Worm (Caenorhabditis elegans): ENCODE measurements around the gene F52E1.5.

Gene F52E1.5

DNA sequence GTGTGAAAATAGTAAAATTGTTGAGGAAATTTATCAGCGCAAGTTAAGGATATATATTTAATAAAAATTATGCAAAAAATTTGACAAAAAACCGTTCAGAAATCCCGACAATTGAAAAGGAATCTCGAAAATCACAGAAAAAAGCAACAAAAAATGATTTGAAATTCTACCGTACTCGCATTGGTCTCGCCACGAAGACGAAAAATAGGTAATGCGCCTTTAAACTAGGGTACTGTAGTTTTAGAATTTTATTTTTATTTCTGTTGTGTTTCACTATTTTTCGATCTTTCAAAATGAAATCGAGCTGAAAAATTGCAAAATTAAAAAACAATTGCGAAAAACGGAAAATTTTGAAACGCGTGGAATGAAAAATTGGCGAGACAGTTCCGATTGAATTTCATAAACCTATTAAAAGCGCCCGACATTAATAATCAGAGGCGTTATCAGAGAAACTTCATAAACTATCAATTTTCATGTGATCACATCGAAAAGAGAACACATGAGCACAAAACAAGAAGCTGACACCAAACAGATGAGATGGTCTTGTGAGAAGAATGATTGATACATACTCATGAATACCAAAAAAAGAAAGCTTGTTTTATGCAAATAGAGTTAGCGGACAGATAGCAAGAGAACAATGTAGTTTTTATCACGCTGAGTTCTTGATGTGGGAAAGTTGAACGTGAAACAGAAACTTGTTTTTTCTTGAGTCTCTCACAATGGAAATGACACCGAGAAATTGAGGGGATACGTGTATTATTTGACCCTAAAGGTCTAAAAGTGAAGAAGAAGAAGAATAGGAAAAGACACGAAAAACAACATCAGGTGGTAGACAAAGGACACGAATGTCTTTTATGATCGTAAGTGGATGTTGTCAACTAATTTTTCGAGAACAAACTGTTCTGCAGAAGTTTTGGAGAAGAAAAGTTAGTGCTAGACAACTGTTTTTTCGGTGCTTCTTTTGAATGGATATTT is 45.8 kb downstream of the F52E1.5 start (continued):
- TF ChIP-seq hlh-11 (tag; optimal IDR thresholded peaks at IDR 0.05): peak; percentile 93
- peak; percentile 78 for TF ChIP-seq nhr-28 (tag; optimal IDR thresholded peaks at IDR 0.05)
- TF ChIP-seq unc-62 (GFP tag; optimal IDR thresholded peaks at IDR 0.05 in 1 of 2): peak in 1 of 2 experiments; percentile 76
- TF ChIP-seq unc-62 (tag; optimal IDR thresholded peaks at IDR 0.05): no peak
- TF ChIP-seq F49E8.2 (tag; optimal IDR thresholded peaks at IDR 0.05; ENCODE audit: borderline replicate concordance): peak; percentile 12
- TF ChIP-seq daf-16 (GFP tag; optimal IDR thresholded peaks at IDR 0.05): no peak
- TF ChIP-seq daf-16 (tag; optimal IDR thresholded peaks at IDR 0.05): peak; percentile 76
- TF ChIP-seq pha-4 (GFP tag; IDR thresholded peaks at IDR 0.05): 0 out of 2 replicates have a peak, but pooled peaks have one; percentile 13
- no peak for TF ChIP-seq pha-4 (tag; optimal IDR thresholded peaks at IDR 0.05)
- peak; percentile 19 for TF ChIP-seq mes-2 (tag; optimal IDR thresholded peaks at IDR 0.05; ENCODE audit: poor library complexity, severe bottlenecking)
- TF ChIP-seq nhr-6 (tag; optimal IDR thresholded peaks at IDR 0.05): no peak
- peak; percentile 87 for TF ChIP-seq dve-1 (tag; optimal IDR thresholded peaks at IDR 0.05; ENCODE audit: insufficient read depth)
- peak in 1 of 2 experiments; percentile 44 for TF ChIP-seq mdl-1 (tag; optimal IDR thresholded peaks at IDR 0.05)
- TF ChIP-seq skn-1 (tag; optimal IDR thresholded peaks at IDR 0.05): no peak
- peak; percentile 46 for TF ChIP-seq nhr-48 (tag; optimal IDR thresholded peaks at IDR 0.05)

DNA sequence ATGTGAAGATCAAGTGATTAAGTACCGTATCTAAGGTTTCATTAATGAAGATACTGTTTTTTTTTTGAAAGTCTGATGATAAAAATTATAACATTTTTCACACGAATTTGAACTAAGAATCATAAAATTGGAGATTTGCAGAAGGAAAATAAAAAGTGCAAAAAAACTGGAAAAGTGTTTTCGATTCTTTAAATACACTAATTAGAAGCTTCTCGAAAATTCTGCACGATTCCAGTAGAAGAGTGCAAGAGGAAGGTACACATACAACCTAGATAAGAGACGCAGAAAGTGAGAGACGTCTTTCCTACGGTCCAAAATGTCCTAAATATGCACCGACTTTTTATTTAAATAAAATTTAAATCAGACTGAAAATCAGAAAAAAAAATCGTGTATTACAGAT is 46.9 kb downstream of the F52E1.5 start:
- TF ChIP-seq aha-1 (tag) (peak; percentile 68), ceh-62 (tag; optimal IDR thresholded peaks at IDR 0.05) (no peak), lin-29 (GFP tag; IDR thresholded peaks at IDR 0.05) (no peak), daf-16 (GFP tag; optimal IDR thresholded peaks at IDR 0.05) (no peak), daf-16 (tag; optimal IDR thresholded peaks at IDR 0.05) (peak; percentile 18), lin-38 (GFP tag; IDR thresholded peaks at IDR 0.05) (0 out of 2 replicates have a peak, but pooled peaks have one; percentile 17), dve-1 (tag; optimal IDR thresholded peaks at IDR 0.05; ENCODE audit: insufficient read depth) (peak; percentile 6), nhr-48 (tag; optimal IDR thresholded peaks at IDR 0.05) (peak; percentile 14), mxl-3 (GFP tag; optimal IDR thresholded peaks at IDR 0.05) (no peak), lsy-2 (tag; optimal IDR thresholded peaks at IDR 0.05) (peak in 1 of 2 experiments; percentile 23)

DNA sequence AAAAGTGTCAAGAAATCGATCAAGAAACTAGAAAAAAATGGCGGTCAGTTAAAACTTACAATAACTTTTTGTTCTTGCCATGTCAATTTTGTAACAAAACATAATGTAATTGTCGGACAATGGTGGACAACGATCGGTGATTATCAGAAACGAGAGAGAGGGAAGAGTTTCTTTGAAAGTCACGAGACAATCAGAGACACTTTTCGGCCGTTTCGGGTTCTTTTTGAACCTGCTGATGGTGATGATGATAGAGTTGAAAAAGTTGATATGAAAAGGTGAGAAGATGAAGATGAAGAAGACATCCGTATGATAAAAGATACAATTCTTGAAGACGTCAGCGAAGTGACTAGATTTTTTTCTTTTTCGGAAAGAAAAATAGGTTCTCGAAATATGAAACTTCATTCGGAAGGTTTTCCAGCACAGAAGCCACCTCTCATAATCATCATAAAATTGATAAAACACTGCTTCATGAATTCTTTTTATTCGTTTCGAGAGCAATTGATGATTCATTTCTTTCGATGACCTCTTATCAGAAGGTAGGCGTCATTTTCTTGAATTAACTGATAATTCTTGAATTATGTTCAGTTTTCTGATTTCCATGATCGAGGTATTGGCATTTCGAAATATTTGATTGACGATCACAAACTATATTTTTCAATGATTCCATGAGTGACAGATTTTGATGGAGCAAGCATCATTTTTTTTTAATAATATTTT is 47.6 kb downstream of the F52E1.5 start:
- TF ChIP-seq lin-15B (tag; optimal IDR thresholded peaks at IDR 0.05) (no peak), hlh-30 (tag; optimal IDR thresholded peaks at IDR 0.05; ENCODE audit: insufficient read depth) (peak; percentile 67), unc-62 (GFP tag; optimal IDR thresholded peaks at IDR 0.05 in 1 of 2) (peak in 1 of 2 experiments; percentile 75), unc-62 (tag; optimal IDR thresholded peaks at IDR 0.05) (no peak), cey-2 (tag; optimal IDR thresholded peaks at IDR 0.05; ENCODE audit: borderline replicate concordance, insufficient read depth) (peak; percentile 29), daf-16 (GFP tag; optimal IDR thresholded peaks at IDR 0.05) (no peak), daf-16 (tag; optimal IDR thresholded peaks at IDR 0.05) (peak; percentile 4), jun-1 (tag; optimal IDR thresholded peaks at IDR 0.05) (no peak), hlh-11 (tag; optimal IDR thresholded peaks at IDR 0.05) (peak; percentile 41), tra-1 (GFP tag; IDR thresholded peaks at IDR 0.05) (0 out of 2 replicates have a peak, but pooled peaks have one; percentile 8), nhr-41 (GFP tag; IDR thresholded peaks at IDR 0.05) (peak; percentile 40; the same call in 1 of the 2 replicates), dmd-6 (GFP tag; IDR thresholded peaks at IDR 0.05) (peak; percentile 79)

DNA sequence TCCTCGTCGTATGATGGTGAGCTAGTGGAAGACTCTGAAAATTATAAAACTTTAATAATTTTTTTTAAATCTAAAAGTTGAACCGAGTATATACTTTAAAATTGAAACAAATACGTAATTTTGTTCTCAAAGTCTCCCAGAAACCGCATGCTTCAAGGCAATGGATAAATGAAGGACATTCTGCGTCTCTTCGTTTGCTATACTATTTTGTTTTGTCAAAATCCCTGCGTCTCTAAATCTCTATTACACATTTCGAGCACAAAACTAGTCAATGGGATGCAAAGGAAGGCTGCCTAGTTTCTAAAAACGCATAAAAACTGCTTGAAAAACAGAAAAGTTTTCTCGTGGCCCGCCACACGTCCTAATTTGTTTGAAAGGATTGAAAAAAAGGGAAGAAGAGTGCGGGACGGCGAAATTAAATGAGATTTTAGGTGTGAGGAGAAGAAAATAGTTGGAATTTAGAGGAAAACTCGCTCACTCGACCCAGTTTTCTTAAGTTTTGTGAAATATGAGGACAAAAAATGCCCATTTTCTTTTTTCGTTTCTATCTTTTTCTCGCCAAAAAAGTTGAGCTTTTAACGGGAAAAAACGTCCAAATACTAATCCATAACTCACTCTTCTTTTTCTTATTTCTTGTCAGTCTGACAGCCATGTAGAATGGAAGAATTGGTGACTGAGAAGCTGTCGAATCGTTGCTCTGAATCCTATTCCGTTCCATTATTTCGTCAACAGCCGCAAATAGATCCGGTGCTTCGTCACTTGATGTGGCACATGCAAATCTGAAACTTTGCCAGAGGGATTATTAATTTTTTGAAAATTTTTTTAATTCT is 49.5 kb downstream of the F52E1.5 start:
- TF ChIP-seq hlh-30 (tag; optimal IDR thresholded peaks at IDR 0.05; ENCODE audit: insufficient read depth) (peak; percentile 38), snpc-4 (tag; optimal IDR thresholded peaks at IDR 0.05) (no peak), nhr-10 (tag; optimal IDR thresholded peaks at IDR 0.05) (no peak), vab-7 (GFP tag; IDR thresholded peaks at IDR 0.05) (no peak), ceh-32 (tag; optimal IDR thresholded peaks at IDR 0.05; ENCODE audit: poor library complexity) (no peak), F49E8.2 (tag; optimal IDR thresholded peaks at IDR 0.05; ENCODE audit: borderline replicate concordance) (no peak), nhr-76 (tag; optimal IDR thresholded peaks at IDR 0.05) (no peak), nhr-11 (tag; optimal IDR thresholded peaks at IDR 0.05) (no peak), daf-16 (GFP tag; optimal IDR thresholded peaks at IDR 0.05) (no peak), daf-16 (tag; optimal IDR thresholded peaks at IDR 0.05) (no peak), lsy-2 (tag; optimal IDR thresholded peaks at IDR 0.05) (peak in 1 of 2 experiments; percentile 44), spr-3 (GFP tag; optimal IDR thresholded peaks at IDR 0.05) (no peak), unc-62 (GFP tag; optimal IDR thresholded peaks at IDR 0.05 in 1 of 2) (peak in 1 of 2 experiments; percentile 96), unc-62 (tag; optimal IDR thresholded peaks at IDR 0.05) (no peak), mxl-2 (GFP tag; conservative IDR thresholded peaks at IDR 0.05) (no peak), mxl-3 (GFP tag; optimal IDR thresholded peaks at IDR 0.05) (no peak), spr-1 (tag; optimal IDR thresholded peaks at IDR 0.05) (no peak), dve-1 (tag; optimal IDR thresholded peaks at IDR 0.05; ENCODE audit: insufficient read depth) (no peak)
